Worm (Caenorhabditis elegans): ENCODE measurements around the gene ZK377.15.

ce11 chrX:3505062-3505461 is 39.4 kb upstream of the ZK377.15 start:
- TF ChIP-seq pag-3 (tag; optimal IDR thresholded peaks at IDR 0.05; ENCODE audit: borderline replicate concordance) (no peak), unc-86 (tag; optimal IDR thresholded peaks at IDR 0.05) (no peak), pha-2 (tag; optimal IDR thresholded peaks at IDR 0.05) (no peak), dmd-4 (tag; optimal IDR thresholded peaks at IDR 0.05; ENCODE audit: borderline replicate concordance) (no peak), odd-2 (tag; optimal IDR thresholded peaks at IDR 0.05) (no peak), ztf-16 (tag; optimal IDR thresholded peaks at IDR 0.05) (no peak), rnt-1 (tag; optimal IDR thresholded peaks at IDR 0.05) (no peak), ama-1 (optimal IDR thresholded peaks at IDR 0.05) (no peak), C08G9.2 (tag; optimal IDR thresholded peaks at IDR 0.05) (no peak), hlh-30 (tag; optimal IDR thresholded peaks at IDR 0.05; ENCODE audit: insufficient read depth) (no peak), tbx-2 (tag; optimal IDR thresholded peaks at IDR 0.05) (no peak), ttx-3 (tag; optimal IDR thresholded peaks at IDR 0.05) (no peak), K02D7.2 (tag; optimal IDR thresholded peaks at IDR 0.05) (no peak), unc-42 (tag; optimal IDR thresholded peaks at IDR 0.05) (no peak)
